Worm (Caenorhabditis elegans): ENCODE data around the gene C35A5.4.

ce11 chrV:10464746-10465145, 32.1 kb upstream of the C35A5.4 start:
- TF ChIP-seq nhr-11 (tag; optimal IDR thresholded peaks at IDR 0.05) (no peak), pqm-1 (tag; optimal IDR thresholded peaks at IDR 0.05) (no peak), mdl-1 (tag; optimal IDR thresholded peaks at IDR 0.05) (no peak), snpc-4 (tag; optimal IDR thresholded peaks at IDR 0.05) (no peak)

Data from whole organism, L1 larva.